Fruit fly (Drosophila melanogaster): Measurements from ENCODE around the gene dsx-c73A.

dm6 chr3L:16392874-16393273, 58.9 kb downstream of the dsx-c73A start:
- no peak for TF ChIP-seq usp (GFP tag; optimal IDR thresholded peaks at IDR 0.05)
- TF ChIP-seq CG8478 (optimal IDR thresholded peaks at IDR 0.05) = no peak
- no peak for TF ChIP-seq pan (optimal IDR thresholded peaks at IDR 0.05)
- TF ChIP-seq psq (optimal IDR thresholded peaks at IDR 0.05) = no peak
- TF ChIP-seq Dll (optimal IDR thresholded peaks at IDR 0.05) = no peak

Measured in whole organism.